Fruit fly (Drosophila melanogaster): ENCODE measurements around the gene miple2.

Gene miple2

DNA sequence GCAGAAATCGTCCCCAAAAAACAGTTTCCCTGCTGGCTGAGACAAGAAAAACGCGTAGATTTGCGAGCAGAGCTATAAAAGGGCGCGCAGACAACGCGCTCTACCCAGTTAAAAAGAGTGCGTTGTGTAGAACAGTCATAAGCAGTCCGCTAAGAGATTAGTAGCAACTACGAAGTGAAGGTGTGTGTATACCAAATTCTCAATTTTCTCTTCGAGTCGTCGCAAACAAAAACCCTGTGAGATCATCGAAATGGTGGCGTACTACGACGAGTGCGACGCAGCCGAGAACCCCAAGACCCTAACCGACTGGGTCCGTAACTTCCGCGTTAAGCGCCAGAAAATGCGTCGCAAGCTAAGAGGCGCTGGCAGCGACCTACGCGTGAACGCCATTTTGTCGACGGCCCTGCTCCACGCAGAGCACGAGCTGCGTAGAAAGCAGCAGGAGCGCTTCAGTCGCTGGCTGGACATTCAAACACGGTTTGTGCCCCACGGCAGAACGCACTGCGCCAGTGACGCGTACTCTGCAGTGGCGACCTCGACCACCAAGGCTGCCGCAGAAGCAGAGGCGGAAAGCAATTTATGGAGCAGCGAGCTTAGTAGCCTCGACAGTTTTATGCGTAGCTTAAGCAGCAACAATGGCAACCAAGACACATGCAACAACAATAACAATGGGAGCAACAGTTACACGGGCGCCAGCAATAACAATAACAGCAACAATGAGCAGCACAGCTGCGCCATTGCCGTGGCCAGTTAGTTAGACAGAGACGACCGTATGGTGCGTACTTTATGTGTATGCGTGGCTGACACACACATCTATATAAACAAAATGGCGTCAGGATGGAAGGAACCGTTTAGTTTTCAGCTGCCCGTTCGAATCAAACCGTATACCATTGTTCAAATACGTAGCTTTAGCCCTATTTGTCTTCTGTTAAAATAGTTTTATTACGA is 46.7 kb upstream of the miple2 start (continued):
- TF ChIP-seq fkh (GFP tag; optimal IDR thresholded peaks at IDR 0.05), result peak; percentile 4

DNA sequence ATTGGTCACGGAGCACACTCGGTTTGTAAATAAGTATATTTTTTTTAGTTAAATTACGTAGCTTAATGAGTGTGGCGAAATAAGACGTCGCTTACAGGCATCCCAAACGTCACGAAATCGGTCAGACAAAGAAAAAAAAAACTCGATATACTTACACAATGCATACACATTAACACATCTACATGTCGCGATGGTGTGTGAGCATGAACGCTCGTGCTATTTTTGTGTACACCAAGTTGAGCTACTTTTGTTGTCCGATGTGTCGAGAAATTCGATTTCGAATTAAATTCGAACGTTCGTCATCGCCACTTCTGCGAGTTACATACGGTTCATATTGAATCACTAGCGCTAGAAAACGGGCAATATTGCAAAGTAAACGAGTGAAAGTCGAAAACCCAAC is 45.9 kb upstream of the miple2 start:
- TF ChIP-seq svp (GFP tag) (peak; percentile 42), vri (GFP tag; optimal IDR thresholded peaks at IDR 0.05) (peak; percentile 6), CG15336 (GFP tag; IDR thresholded peaks at IDR 0.05) (0 out of 2 replicates have a peak, but pooled peaks have one; percentile 14), Eip93F (GFP tag; optimal IDR thresholded peaks at IDR 0.05) (peak; percentile 12), net (GFP tag; optimal IDR thresholded peaks at IDR 0.05) (no peak), CG8319 (GFP tag; optimal IDR thresholded peaks at IDR 0.05) (no peak)

DNA sequence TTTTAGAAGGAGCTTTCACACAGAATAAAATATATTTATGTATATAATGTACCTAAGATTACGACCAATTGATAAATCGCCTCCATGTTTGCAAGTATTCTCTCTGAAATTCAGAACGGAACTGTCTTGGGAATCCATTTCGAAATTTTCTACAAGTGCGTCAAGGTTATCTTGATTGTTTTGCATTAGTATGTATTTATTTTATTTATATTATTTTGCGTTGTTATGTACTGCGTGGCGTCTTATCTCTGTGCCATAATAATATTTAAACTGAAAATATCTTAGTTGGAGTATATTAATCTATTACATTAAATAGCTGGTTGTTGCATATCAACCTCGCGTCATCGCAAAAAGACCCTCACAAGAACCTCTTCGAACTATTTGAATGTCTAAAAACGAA is 39.5 kb upstream of the miple2 start, which contains the start of gene CG42846:
Gene CG42846 (minus strand): TSS at position 101 of the 400 bp plus-strand sequence.
- no peak for TF ChIP-seq CG6854 (GFP tag; optimal IDR thresholded peaks at IDR 0.05)
- no peak for TF ChIP-seq vri (GFP tag; optimal IDR thresholded peaks at IDR 0.05)
- no peak for TF ChIP-seq cyc (GFP tag; optimal IDR thresholded peaks at IDR 0.05)
- no peak for TF ChIP-seq CG8119 (GFP tag; IDR thresholded peaks at IDR 0.05)
- TF ChIP-seq OdsH (GFP tag; optimal IDR thresholded peaks at IDR 0.05), result no peak
- no peak for TF ChIP-seq CG3919 (GFP tag; optimal IDR thresholded peaks at IDR 0.05)
- no peak for TF ChIP-seq fkh (GFP tag; optimal IDR thresholded peaks at IDR 0.05)
- TF ChIP-seq CG11762 (GFP tag; optimal IDR thresholded peaks at IDR 0.05; ENCODE audit: insufficient read depth), result no peak
- TF ChIP-seq CG6792 (GFP tag; optimal IDR thresholded peaks at IDR 0.05), result no peak
- TF ChIP-seq Ets96B (tag; optimal IDR thresholded peaks at IDR 0.05), result no peak
- no peak for TF ChIP-seq Eip93F (GFP tag; optimal IDR thresholded peaks at IDR 0.05)
- no peak for TF ChIP-seq CG16779 (tag; optimal IDR thresholded peaks at IDR 0.05)

DNA sequence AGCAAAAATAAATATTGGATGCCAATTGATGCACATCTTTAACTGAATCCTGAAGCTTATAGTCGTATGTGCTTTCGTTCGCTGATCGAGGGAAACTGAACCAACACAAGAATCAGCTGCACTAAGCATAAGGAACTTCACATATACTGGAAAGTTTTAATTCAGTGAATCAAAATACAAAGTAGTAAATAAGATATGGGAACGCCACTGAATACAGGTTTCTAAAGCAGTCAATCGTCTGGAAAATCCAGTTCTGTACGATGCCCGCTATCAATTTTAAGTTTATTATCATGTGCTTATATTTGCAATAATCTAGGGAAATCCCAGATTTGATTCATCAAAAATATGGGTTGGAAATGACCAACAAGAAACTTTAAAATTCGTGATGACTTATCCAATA is 38.7 kb upstream of the miple2 start, which contains the start of gene CG34454:
Gene CG34454 (minus strand): TSS at position 84 of the 400 bp plus-strand sequence.
- TF ChIP-seq dsx (GFP tag; optimal IDR thresholded peaks at IDR 0.05; ENCODE audit: poor library complexity, severe bottlenecking) (peak; percentile 92), net (GFP tag; optimal IDR thresholded peaks at IDR 0.05) (no peak), CG10669 (GFP tag; optimal IDR thresholded peaks at IDR 0.05) (no peak), CG6163 (GFP tag; IDR thresholded peaks at IDR 0.05) (no peak), Hr39 (GFP tag; optimal IDR thresholded peaks at IDR 0.05) (no peak), Hr4 (GFP tag; optimal IDR thresholded peaks at IDR 0.05) (no peak), fd59A (GFP tag; optimal IDR thresholded peaks at IDR 0.05) (no peak)

DNA sequence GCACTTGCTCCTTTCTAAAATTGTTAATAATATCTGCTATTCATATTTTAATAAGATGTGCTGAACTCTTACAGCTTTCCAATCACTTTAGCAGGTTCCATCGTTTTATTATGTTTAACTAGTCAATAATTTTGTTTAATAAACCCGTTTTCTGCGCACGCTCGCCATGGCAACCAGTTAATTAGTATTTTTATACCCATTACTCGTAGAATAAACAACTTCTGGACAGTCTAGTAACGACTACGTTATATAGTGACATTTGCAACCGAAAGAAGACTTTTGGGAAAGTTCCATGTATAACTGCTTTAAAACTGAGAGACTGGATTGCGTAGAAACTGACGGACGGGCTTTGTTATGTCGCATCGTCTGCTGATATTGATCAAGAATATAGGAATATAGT is 37.7 kb upstream of the miple2 start, which contains the start of gene CG34453:
Gene CG34453 (minus strand): TSS at position 101 of the 400 bp plus-strand sequence.
- TF ChIP-seq Sox15 (GFP tag; optimal IDR thresholded peaks at IDR 0.05) (no peak), Lpt (GFP tag; optimal IDR thresholded peaks at IDR 0.05) (no peak), CG8119 (GFP tag; IDR thresholded peaks at IDR 0.05) (no peak), CG6854 (GFP tag; optimal IDR thresholded peaks at IDR 0.05) (no peak), Smox (GFP tag; optimal IDR thresholded peaks at IDR 0.05) (no peak), fd59A (GFP tag; optimal IDR thresholded peaks at IDR 0.05) (no peak), CG15336 (GFP tag; IDR thresholded peaks at IDR 0.05) (no peak), OdsH (GFP tag; optimal IDR thresholded peaks at IDR 0.05) (no peak), CG6276 (GFP tag; optimal IDR thresholded peaks at IDR 0.05) (no peak), CG31627 (GFP tag; optimal IDR thresholded peaks at IDR 0.05) (no peak), Eip93F (GFP tag; optimal IDR thresholded peaks at IDR 0.05) (no peak), CG4318 (GFP tag; optimal IDR thresholded peaks at IDR 0.05) (no peak), CG32006 (GFP tag; optimal IDR thresholded peaks at IDR 0.05) (no peak), CG3032 (tag; optimal IDR thresholded peaks at IDR 0.05) (no peak), CG3919 (GFP tag; optimal IDR thresholded peaks at IDR 0.05) (no peak), CG6163 (GFP tag; IDR thresholded peaks at IDR 0.05) (no peak)
